Fruit fly (Drosophila melanogaster): ENCODE results near the gene side-VII.
A peak's percentile ranks its signal among the peaks of the same experiment; 100 is the strongest.

side-VII gene

dm6 chr3R:9767620-9768592 is 28.1 kb upstream of the side-VII start, which contains the start of gene Naa80 (continued):
- TF ChIP-seq CG2199 (GFP tag; IDR thresholded peaks at IDR 0.05): peak; percentile 15; the same call in 1 of the 3 replicates
- TF ChIP-seq CG8089 (GFP tag; optimal IDR thresholded peaks at IDR 0.05): peak; percentile 16
- TF ChIP-seq nau (GFP tag; optimal IDR thresholded peaks at IDR 0.05): no peak
- peak; percentile 13 for TF ChIP-seq CG14965 (GFP tag; optimal IDR thresholded peaks at IDR 0.05; ENCODE audit: borderline replicate concordance)
- TF ChIP-seq ssp (GFP tag; IDR thresholded peaks at IDR 0.05): peak; percentile 41; the same call in 1 of the 2 replicates
- TF ChIP-seq CG5245 (GFP tag; optimal IDR thresholded peaks at IDR 0.05): peak; percentile 21
- peak; percentile 58; the same call in 1 of the 2 replicates for TF ChIP-seq E2f1 (GFP tag; IDR thresholded peaks at IDR 0.05)
- peak; percentile 47 for TF ChIP-seq CG4424 (GFP tag; optimal IDR thresholded peaks at IDR 0.05)
- TF ChIP-seq CG17568 (GFP tag; optimal IDR thresholded peaks at IDR 0.05): no peak
- TF ChIP-seq CG13624 (GFP tag; optimal IDR thresholded peaks at IDR 0.05): peak; percentile 88
- TF ChIP-seq Nf-YC (tag; optimal IDR thresholded peaks at IDR 0.05): peak; percentile 52
- peak; percentile 8 for TF ChIP-seq D19B (GFP tag; optimal IDR thresholded peaks at IDR 0.05)
- TF ChIP-seq CG18262 (tag; optimal IDR thresholded peaks at IDR 0.05): peak; percentile 11
- peak; percentile 73 for TF ChIP-seq CG1647 (GFP tag; optimal IDR thresholded peaks at IDR 0.05)
- TF ChIP-seq CG14667 (GFP tag; IDR thresholded peaks at IDR 0.05): no peak; the same call in 1 of the 2 replicates
- peak; percentile 67 for TF ChIP-seq shn (GFP tag; optimal IDR thresholded peaks at IDR 0.05)
- peak; percentile 85 for TF ChIP-seq sens (GFP tag)
- no peak for TF ChIP-seq CG15073 (GFP tag; optimal IDR thresholded peaks at IDR 0.05)
- TF ChIP-seq CG10959 (GFP tag; IDR thresholded peaks at IDR 0.05): no peak
- no peak for TF ChIP-seq Dip2 (GFP tag; IDR thresholded peaks at IDR 0.05)
- TF ChIP-seq br (optimal IDR thresholded peaks at IDR 0.05): no peak
- TF ChIP-seq BEAF-32 (GFP tag; optimal IDR thresholded peaks at IDR 0.05): peak; percentile 56
- peak; percentile 84 for TF ChIP-seq B-H2 (GFP tag; optimal IDR thresholded peaks at IDR 0.05)
- TF ChIP-seq otp (GFP tag; IDR thresholded peaks at IDR 0.05): 0 out of 3 replicates have a peak, but pooled peaks have one; percentile 6
- no peak for TF ChIP-seq ap (GFP tag; IDR thresholded peaks at IDR 0.05)
- no peak for TF ChIP-seq ro (GFP tag; IDR thresholded peaks at IDR 0.05)
- peak; percentile 78 for TF ChIP-seq pum (GFP tag; optimal IDR thresholded peaks at IDR 0.05)
- 0 out of 3 replicates have a peak, but pooled peaks have one; percentile 10 for TF ChIP-seq CG17361 (GFP tag; IDR thresholded peaks at IDR 0.05)
- TF ChIP-seq YL-1 (GFP tag; optimal IDR thresholded peaks at IDR 0.05): peak; percentile 94
- peak; percentile 94 for TF ChIP-seq CHES-1-like (GFP tag; optimal IDR thresholded peaks at IDR 0.05)
- peak; percentile 58 for TF ChIP-seq Bdp1 (GFP tag; optimal IDR thresholded peaks at IDR 0.05)
- peak; percentile 90 for TF ChIP-seq rib (GFP tag; IDR thresholded peaks at IDR 0.05)
- TF ChIP-seq CG9215 (GFP tag; IDR thresholded peaks at IDR 0.05): peak; percentile 30; the same call in 1 of the 2 replicates
- no peak for TF ChIP-seq CG7271 (tag; optimal IDR thresholded peaks at IDR 0.05)
- TF ChIP-seq jigr1 (GFP tag; IDR thresholded peaks at IDR 0.05): no peak
- peak; percentile 88 for TF ChIP-seq CG12769 (tag; optimal IDR thresholded peaks at IDR 0.05)
- peak; percentile 37 for TF ChIP-seq CG10147 (GFP tag; optimal IDR thresholded peaks at IDR 0.05)
- no peak for TF ChIP-seq abd-A (tag; optimal IDR thresholded peaks at IDR 0.05)
- no peak for TF ChIP-seq CG17612 (GFP tag; IDR thresholded peaks at IDR 0.05)
- no peak for TF ChIP-seq pfk (GFP tag; optimal IDR thresholded peaks at IDR 0.05)
- peak in 1 of 2 experiments; percentile 35 for TF ChIP-seq bsh (GFP tag; optimal IDR thresholded peaks at IDR 0.05)
- peak; percentile 55; the same call in 1 of the 2 replicates for TF ChIP-seq lmd (GFP tag; IDR thresholded peaks at IDR 0.05)
- TF ChIP-seq ken (GFP tag; IDR thresholded peaks at IDR 0.05): peak; percentile 82
- peak; percentile 20 for TF ChIP-seq CG10431 (GFP tag; optimal IDR thresholded peaks at IDR 0.05)
- TF ChIP-seq CG31224 (GFP tag; IDR thresholded peaks at IDR 0.05): peak; percentile 76
- TF ChIP-seq CG3407 (GFP tag; optimal IDR thresholded peaks at IDR 0.05): no peak
- peak; percentile 88 for TF ChIP-seq slbo (GFP tag; IDR thresholded peaks at IDR 0.05)
- TF ChIP-seq jumu (GFP tag; optimal IDR thresholded peaks at IDR 0.05): peak; percentile 89
- peak; percentile 53 for TF ChIP-seq H2.0 (GFP tag; IDR thresholded peaks at IDR 0.05)

Data from whole organism, embryonic.